Worm (Caenorhabditis elegans): ENCODE results near the gene gcy-23.

Gene gcy-23

ce11 chrIV:3296578-3297549 lies 7.7 kb upstream of the gcy-23 start:
- TF ChIP-seq unc-62 (GFP tag; optimal IDR thresholded peaks at IDR 0.05) = no peak

ce11 chrIV:3294553-3295185 lies 5.5 kb upstream of the gcy-23 start, which contains the start of gene W08E12.7:
Gene W08E12.7, plus strand, starts transcription at chrIV:3295135.
- no peak for TF ChIP-seq unc-62 (GFP tag; optimal IDR thresholded peaks at IDR 0.05)

- no peak for TF ChIP-seq unc-62 (GFP tag; optimal IDR thresholded peaks at IDR 0.05)
Measured at ce11 chrIV:3293800-3294493, 4.8 kb upstream of the gcy-23 start.

ce11 chrIV:3291977-3292561 lies 2.9 kb upstream of the gcy-23 start, which contains the start of gene W08E12.8:
Gene W08E12.8, plus strand, starts transcription at chrIV:3292371.
- no peak for TF ChIP-seq unc-62 (GFP tag; optimal IDR thresholded peaks at IDR 0.05)

- TF ChIP-seq unc-62 (GFP tag; optimal IDR thresholded peaks at IDR 0.05) = no peak
Measured at ce11 chrIV:3278822-3279221, 10.3 kb downstream of the gcy-23 start.

- TF ChIP-seq unc-62 (GFP tag; optimal IDR thresholded peaks at IDR 0.05) = no peak
Measured at ce11 chrIV:3273295-3273694, 15.8 kb downstream of the gcy-23 start, which contains the start of gene T26C12.3. Gene T26C12.3, minus strand, starts transcription at chrIV:3273395.

ce11 chrIV:3271342-3271741 lies 17.8 kb downstream of the gcy-23 start:
- TF ChIP-seq unc-62 (GFP tag; optimal IDR thresholded peaks at IDR 0.05) = no peak

ce11 chrIV:3267581-3267980 lies 21.6 kb downstream of the gcy-23 start, which contains the start of gene clec-173:
Gene clec-173, minus strand, starts transcription at chrIV:3267681.
- no peak for TF ChIP-seq unc-62 (GFP tag; optimal IDR thresholded peaks at IDR 0.05)

ce11 chrIV:3266841-3267240 lies 22.3 kb downstream of the gcy-23 start:
- no peak for TF ChIP-seq unc-62 (GFP tag; optimal IDR thresholded peaks at IDR 0.05)

ce11 chrIV:3265657-3266056 lies 23.5 kb downstream of the gcy-23 start, which contains the start of gene T26C12.2:
Gene T26C12.2, minus strand, starts transcription at chrIV:3265757.
- TF ChIP-seq unc-62 (GFP tag; optimal IDR thresholded peaks at IDR 0.05) = no peak

ce11 chrIV:3261761-3262160 lies 27.4 kb downstream of the gcy-23 start:
- TF ChIP-seq unc-62 (GFP tag; optimal IDR thresholded peaks at IDR 0.05) = no peak

ce11 chrIV:3260216-3260615 lies 28.9 kb downstream of the gcy-23 start:
- TF ChIP-seq unc-62 (GFP tag; optimal IDR thresholded peaks at IDR 0.05) = no peak

ce11 chrIV:3258528-3258927 lies 30.6 kb downstream of the gcy-23 start, which contains the start of gene T26C12.1:
Gene T26C12.1, plus strand, starts transcription at chrIV:3258910.
- TF ChIP-seq unc-62 (GFP tag; optimal IDR thresholded peaks at IDR 0.05) = no peak

- TF ChIP-seq unc-62 (GFP tag; optimal IDR thresholded peaks at IDR 0.05) = no peak
Measured at ce11 chrIV:3256866-3257265, 32.3 kb downstream of the gcy-23 start.

ce11 chrIV:3254443-3254842 lies 34.7 kb downstream of the gcy-23 start, which contains the start of gene dmd-9:
Gene dmd-9, minus strand, starts transcription at chrIV:3254543.
- no peak for TF ChIP-seq unc-62 (GFP tag; optimal IDR thresholded peaks at IDR 0.05)

Measured in whole organism, dauer.